Worm (Caenorhabditis elegans): ENCODE data around the gene F41G3.21.

ce11 chrII:6779104-6779503, 26.4 kb upstream of the F41G3.21 start, which contains the start of gene T13C2.7:
- TF ChIP-seq tbx-2 (tag; optimal IDR thresholded peaks at IDR 0.05) = no peak
- TF ChIP-seq unc-98 (GFP tag; IDR thresholded peaks at IDR 0.05) = no peak
- no peak for TF ChIP-seq aha-1 (tag; optimal IDR thresholded peaks at IDR 0.05)
- TF ChIP-seq nhr-11 (tag; optimal IDR thresholded peaks at IDR 0.05) = no peak
- TF ChIP-seq pqm-1 (tag; optimal IDR thresholded peaks at IDR 0.05) = no peak
- no peak for TF ChIP-seq mab-9 (GFP tag; IDR thresholded peaks at IDR 0.05)
- no peak for TF ChIP-seq nhr-237 (tag; optimal IDR thresholded peaks at IDR 0.05)
- TF ChIP-seq egl-27 (tag; optimal IDR thresholded peaks at IDR 0.05) = no peak
- TF ChIP-seq nhr-84 (tag; optimal IDR thresholded peaks at IDR 0.05) = no peak
- no peak for TF ChIP-seq F16B12.6 (tag; optimal IDR thresholded peaks at IDR 0.05)
- no peak for TF ChIP-seq mdl-1 (tag; optimal IDR thresholded peaks at IDR 0.05)

Measured in whole organism, L1 larva.